Worm (Caenorhabditis elegans): ENCODE results near the gene srg-59.

- no peak for TF ChIP-seq cog-1 (tag; optimal IDR thresholded peaks at IDR 0.05)
- TF ChIP-seq klf-2 (GFP tag; conservative IDR thresholded peaks at IDR 0.05): no peak
Observed at ce11 chrV:2710192-2710591, 14.9 kb downstream of the srg-59 start.
